Worm (Caenorhabditis elegans): ENCODE results near the gene spp-24.

DNA sequence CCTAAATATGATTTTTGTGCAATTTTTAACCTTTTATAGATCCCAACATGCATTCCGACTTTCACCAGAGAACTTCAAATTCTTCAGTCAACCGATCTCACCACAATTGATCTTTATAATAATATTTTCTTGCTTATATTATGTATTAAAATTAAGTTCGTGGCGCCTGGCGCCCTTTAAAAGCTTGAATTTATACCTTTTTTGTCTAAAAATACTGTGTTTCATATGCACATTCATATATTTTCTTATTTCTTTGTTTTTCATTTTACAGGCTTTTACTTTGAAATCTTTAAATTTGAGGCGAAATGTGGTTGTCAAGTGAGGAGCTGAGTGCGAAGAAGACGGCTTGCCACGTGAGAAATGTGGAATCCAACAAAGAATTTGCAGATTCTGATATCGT is 5.4 kb upstream of the spp-24 start, which contains the start of gene rpoa-49:
- no peak for TF ChIP-seq him-1 (tag; optimal IDR thresholded peaks at IDR 0.05)
- no peak for TF ChIP-seq rpc-1 (optimal IDR thresholded peaks at IDR 0.05)
- no peak for TF ChIP-seq rpc-1 (tag; optimal IDR thresholded peaks at IDR 0.05)
- no peak for TF ChIP-seq F39B2.1 (GFP tag; IDR thresholded peaks at IDR 0.05)
- TF ChIP-seq Y95B8A.8 (GFP tag; IDR thresholded peaks at IDR 0.05), result no peak
- TF ChIP-seq dpl-1 (GFP tag; optimal IDR thresholded peaks at IDR 0.05), result no peak
- TF ChIP-seq ceh-40 (GFP tag; IDR thresholded peaks at IDR 0.05), result no peak
- TF ChIP-seq efl-1 (GFP tag; optimal IDR thresholded peaks at IDR 0.05), result no peak
- no peak for TF ChIP-seq egl-18 (GFP tag; IDR thresholded peaks at IDR 0.05)

Data from whole organism, young adult.